Fruit fly (Drosophila melanogaster): Measurements from ENCODE around the gene CG17681.

Gene CG17681

dm6 chr2L:18184648-18185243 lies 31.8 kb downstream of the CG17681 start, which contains the start of gene Ptp36E (continued):
- TF ChIP-seq CG15696 (tag; optimal IDR thresholded peaks at IDR 0.05) (peak; percentile 31), Rx (GFP tag; IDR thresholded peaks at IDR 0.05) (peak; percentile 55; the same call in 1 of the 2 replicates), ac (GFP tag; optimal IDR thresholded peaks at IDR 0.05) (no peak), pho (GFP tag; optimal IDR thresholded peaks at IDR 0.05) (peak; percentile 32), kay (GFP tag; optimal IDR thresholded peaks at IDR 0.05) (no peak), Dref (GFP tag; IDR thresholded peaks at IDR 0.05) (no peak), CG8924 (tag; optimal IDR thresholded peaks at IDR 0.05) (peak; percentile 85), Chrac-16 (GFP tag; optimal IDR thresholded peaks at IDR 0.05) (peak; percentile 55), dan (GFP tag; IDR thresholded peaks at IDR 0.05) (no peak), CG9215 (GFP tag; IDR thresholded peaks at IDR 0.05) (peak; percentile 84), CG8388 (GFP tag; optimal IDR thresholded peaks at IDR 0.05) (peak; percentile 49), CG43689 (GFP tag; IDR thresholded peaks at IDR 0.05) (peak; percentile 39), shn (GFP tag; optimal IDR thresholded peaks at IDR 0.05) (no peak), Oli (tag; optimal IDR thresholded peaks at IDR 0.05) (peak; percentile 88), CG3847 (GFP tag; IDR thresholded peaks at IDR 0.05) (peak; percentile 54), CG11723 (GFP tag; optimal IDR thresholded peaks at IDR 0.05) (peak; percentile 36), br (optimal IDR thresholded peaks at IDR 0.05) (no peak), mld (GFP tag; IDR thresholded peaks at IDR 0.05; ENCODE audit: partially characterized antibody) (no peak), CG13424 (tag; optimal IDR thresholded peaks at IDR 0.05) (peak; percentile 90), CG1602 (GFP tag; optimal IDR thresholded peaks at IDR 0.05) (peak; percentile 50), CG10366 (GFP tag; IDR thresholded peaks at IDR 0.05) (peak; percentile 48), wek (GFP tag; optimal IDR thresholded peaks at IDR 0.05) (no peak), H15 (GFP tag; IDR thresholded peaks at IDR 0.05) (peak; percentile 48; the same call in 1 of the 3 replicates), usp (GFP tag; optimal IDR thresholded peaks at IDR 0.05) (no peak), dimm (GFP tag; IDR thresholded peaks at IDR 0.05) (peak; percentile 50), CG32767 (GFP tag; IDR thresholded peaks at IDR 0.05) (peak; percentile 62; the same call in 1 of the 2 replicates), pzg (GFP tag; optimal IDR thresholded peaks at IDR 0.05) (no peak), B-H1 (GFP tag; IDR thresholded peaks at IDR 0.05) (peak; percentile 74), Xbp1 (GFP tag; optimal IDR thresholded peaks at IDR 0.05) (peak; percentile 58), zen (tag; optimal IDR thresholded peaks at IDR 0.05) (no peak), jing (GFP tag; optimal IDR thresholded peaks at IDR 0.05) (no peak), NFAT (GFP tag; IDR thresholded peaks at IDR 0.05) (peak; percentile 43; the same call in 1 of the 2 replicates), CG1603 (tag; optimal IDR thresholded peaks at IDR 0.05) (no peak), insv (GFP tag; optimal IDR thresholded peaks at IDR 0.05) (no peak), az2 (GFP tag; optimal IDR thresholded peaks at IDR 0.05) (peak; percentile 76), hth (optimal IDR thresholded peaks at IDR 0.05) (no peak), CG9797 (GFP tag; optimal IDR thresholded peaks at IDR 0.05) (no peak), CG30020 (tag; optimal IDR thresholded peaks at IDR 0.05) (no peak), CG4360 (GFP tag; IDR thresholded peaks at IDR 0.05) (no peak), CG17829 (tag; optimal IDR thresholded peaks at IDR 0.05) (no peak), Mes4 (GFP tag; optimal IDR thresholded peaks at IDR 0.05) (no peak), CG10209 (GFP tag; optimal IDR thresholded peaks at IDR 0.05) (peak; percentile 86), CG10321 (GFP tag; IDR thresholded peaks at IDR 0.05) (no peak), CG18011 (GFP tag; optimal IDR thresholded peaks at IDR 0.05) (peak; percentile 51), p53 (GFP tag; optimal IDR thresholded peaks at IDR 0.05) (no peak), CG12744 (GFP tag; optimal IDR thresholded peaks at IDR 0.05) (no peak), sim (GFP tag; IDR thresholded peaks at IDR 0.05) (no peak), ci (GFP tag; IDR thresholded peaks at IDR 0.05) (peak; percentile 35; the same call in 1 of the 3 replicates), scrt (GFP tag; optimal IDR thresholded peaks at IDR 0.05) (peak; percentile 77), Fer1 (GFP tag; optimal IDR thresholded peaks at IDR 0.05) (peak; percentile 89), eve (GFP tag; optimal IDR thresholded peaks at IDR 0.05) (peak in 1 of 2 experiments; percentile 83), ato (GFP tag; IDR thresholded peaks at IDR 0.05; ENCODE audit: partially characterized antibody) (no peak)

All from whole organism, embryonic.